Worm (Caenorhabditis elegans) whole organism, young adult: ENCODE results near the gene tni-1.

Experiments
- B0336.3 ChIP-seq: fragments of 200-800 bp; sonication (Bioruptor generic); IDR thresholded peaks from 2 replicates; pipeline ENCODE4 v1.3.6; 2022; ENCODE audit warnings: missing genetic modification characterization, missing compliant biosample characterization
- F55B11.4 ChIP-seq: sonication (generic microtip); optimal IDR thresholded peaks from 2 replicates; lab custom pipeline; 2016; ENCODE audit warnings: missing compliant biosample characterization, missing genetic modification characterization, borderline replicate concordance; ENCODE audit not compliant: insufficient read depth
- ama-1 ChIP-seq, 3 experiments: fragments of 150-350 bp in 1 of 3; sonication (generic microtip) in 2 of 3; optimal IDR thresholded peaks; 2 replicates each; lab custom pipeline; 2014 to 2018; ENCODE audit warnings: missing biosample characterization in 2 of 3, missing genetic modification characterization in 2 of 3, missing genetic modification reagents in 2 of 3
- aptf-2 ChIP-seq: fragments of 200-800 bp; sonication (Bioruptor generic); conservative IDR thresholded peaks from 2 replicates; pipeline ENCODE4 v1.3.6; 2022; ENCODE audit warnings: missing genetic modification reagents, missing genetic modification characterization, missing compliant biosample characterization
- bed-2 ChIP-seq: fragments of 200-800 bp; sonication (Bioruptor generic); IDR thresholded peaks from 2 replicates; pipeline ENCODE4 v1.3.6; 2022; ENCODE audit warnings: missing genetic modification reagents, missing genetic modification characterization, missing compliant biosample characterization
- die-1 ChIP-seq: sonication (generic microtip); optimal IDR thresholded peaks from 2 replicates; lab custom pipeline; 2016; ENCODE audit warnings: missing genotype, mild to moderate bottlenecking, missing genetic modification characterization, missing compliant biosample characterization
- madf-10 ChIP-seq: sonication (generic microtip); optimal IDR thresholded peaks from 2 replicates; lab custom pipeline; 2016; ENCODE audit warnings: mild to moderate bottlenecking, missing genetic modification characterization, missing compliant biosample characterization
- mcd-1 ChIP-seq: fragments of 200-800 bp; sonication (Bioruptor generic); IDR thresholded peaks from 2 replicates; pipeline ENCODE4 v1.3.6; 2022; ENCODE audit warnings: missing genetic modification reagents, missing genetic modification characterization, missing compliant biosample characterization
- pbrm-1 ChIP-seq: fragments of 200-800 bp; sonication (Bioruptor generic); IDR thresholded peaks from 2 replicates; pipeline ENCODE4 v1.3.6; 2022; ENCODE audit warnings: missing genetic modification reagents, missing genetic modification characterization, missing compliant biosample characterization

DNA sequence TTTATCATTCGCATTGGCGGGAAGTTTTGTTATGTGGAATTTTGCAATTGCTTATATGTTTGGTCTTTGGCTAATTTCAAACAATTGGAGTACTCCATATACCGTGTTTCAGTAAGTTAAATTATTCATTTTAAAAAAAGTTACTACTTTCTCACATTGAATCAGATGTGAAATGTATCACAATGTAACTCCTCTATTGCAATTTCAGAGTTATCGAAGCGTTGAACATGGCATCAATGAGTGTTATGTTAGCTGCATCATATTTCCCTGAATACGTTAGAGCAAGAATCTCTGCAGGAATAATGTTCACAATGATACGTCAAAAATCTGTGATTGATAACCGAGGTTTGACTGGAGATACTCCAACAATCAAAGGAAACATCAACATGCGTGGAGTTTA, 21.4 kb downstream of the tni-1 start:
- TF ChIP-seq mcd-1 (GFP tag; lab: Robert Waterston, UW): no peak
- TF ChIP-seq ama-1 (optimal IDR thresholded peaks at IDR 0.05; lab: Kevin White, UChicago): no peak
- TF ChIP-seq ama-1 (GFP tag; optimal IDR thresholded peaks at IDR 0.05; lab: Kevin White, UChicago): no peak
- TF ChIP-seq F55B11.4 (tag; lab: Kevin White, UChicago): no peak
- no peak for TF ChIP-seq aptf-2
- no peak for TF ChIP-seq pbrm-1 (GFP tag; lab: Robert Waterston, UW)
- no peak for TF ChIP-seq madf-10
- TF ChIP-seq die-1 (tag; lab: Kevin White, UChicago): no peak
- no peak for TF ChIP-seq bed-2 (GFP tag; lab: Robert Waterston, UW)
- no peak for TF ChIP-seq B0336.3 (GFP tag; lab: Robert Waterston, UW)
